Fruit fly (Drosophila melanogaster): Measurements from ENCODE around the gene sty.

sty gene

DNA sequence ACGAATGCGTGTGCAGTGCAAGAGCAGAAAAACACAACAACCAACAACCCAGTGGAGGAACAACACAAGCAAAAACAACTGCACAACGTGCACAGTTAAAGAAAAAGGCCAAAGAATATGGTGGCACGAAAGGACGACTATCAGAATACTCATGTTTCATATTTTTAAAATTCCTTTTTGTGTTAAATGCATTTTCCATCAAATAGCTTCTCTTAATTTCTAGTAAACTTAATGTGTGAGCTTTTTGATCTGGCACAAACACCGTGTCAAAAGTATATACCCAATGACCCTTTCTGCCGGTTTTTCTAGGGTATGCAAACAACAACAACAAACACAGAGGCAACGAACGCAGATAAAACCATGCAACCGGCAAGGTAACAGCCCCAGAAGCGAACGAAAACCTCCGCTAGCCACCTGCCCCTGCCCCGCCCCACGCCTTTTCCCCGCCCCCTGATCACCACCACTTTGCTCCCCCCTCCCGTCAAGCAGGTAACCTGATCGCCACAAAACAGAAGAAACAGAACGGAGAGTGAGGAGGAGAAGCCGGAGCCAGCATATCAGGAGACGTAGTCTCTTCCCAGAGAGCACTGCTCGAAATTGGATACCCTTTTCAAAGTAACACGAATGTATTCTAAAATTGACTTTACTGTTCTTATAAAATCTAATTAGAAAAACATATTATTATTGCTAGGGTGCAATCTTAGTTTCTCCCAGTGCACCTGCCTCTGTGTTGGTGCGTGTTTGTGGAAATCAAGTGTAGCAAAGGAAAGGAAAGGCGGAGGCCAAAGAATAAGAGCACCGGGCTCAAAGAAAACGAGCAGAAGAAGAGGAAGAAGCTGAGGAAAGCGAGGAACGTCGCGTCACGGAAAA lies 29.6 kb downstream of the sty start (continued):
- TF ChIP-seq PHDP (tag; optimal IDR thresholded peaks at IDR 0.05) (peak; percentile 86), CG16815 (GFP tag; optimal IDR thresholded peaks at IDR 0.05) (peak; percentile 93), oc (tag; optimal IDR thresholded peaks at IDR 0.05) (peak; percentile 89), B-H1 (GFP tag; IDR thresholded peaks at IDR 0.05) (peak; percentile 86), Mad (GFP tag; optimal IDR thresholded peaks at IDR 0.05) (peak; percentile 87), wek (GFP tag; optimal IDR thresholded peaks at IDR 0.05) (peak; percentile 50), CG1602 (GFP tag; optimal IDR thresholded peaks at IDR 0.05) (peak; percentile 96), CG7745 (tag; optimal IDR thresholded peaks at IDR 0.05) (peak; percentile 70), repo (GFP tag; optimal IDR thresholded peaks at IDR 0.05) (peak; percentile 79), CG31224 (GFP tag; IDR thresholded peaks at IDR 0.05) (peak; percentile 51; the same call in 1 of the 2 replicates), lilli (GFP tag; optimal IDR thresholded peaks at IDR 0.05) (peak; percentile 88), CG12155 (GFP tag; optimal IDR thresholded peaks at IDR 0.05) (peak; percentile 75), CG6272 (GFP tag; IDR thresholded peaks at IDR 0.05) (peak; percentile 88), Spps (tag; optimal IDR thresholded peaks at IDR 0.05) (peak; percentile 78), Mrtf (GFP tag; IDR thresholded peaks at IDR 0.05) (peak; percentile 85), emc (GFP tag; optimal IDR thresholded peaks at IDR 0.05) (no peak), Gsc (GFP tag; IDR thresholded peaks at IDR 0.05) (peak; percentile 83), Abd-B (GFP tag; optimal IDR thresholded peaks at IDR 0.05) (peak; percentile 92), CG11504 (tag; optimal IDR thresholded peaks at IDR 0.05) (peak; percentile 86), grau (tag; optimal IDR thresholded peaks at IDR 0.05) (peak; percentile 87), Antp (GFP tag; optimal IDR thresholded peaks at IDR 0.05) (peak; percentile 93), Optix (GFP tag; IDR thresholded peaks at IDR 0.05) (peak; percentile 96), Dp (GFP tag; optimal IDR thresholded peaks at IDR 0.05) (no peak), CG7271 (tag; optimal IDR thresholded peaks at IDR 0.05) (peak; percentile 69), CG8388 (GFP tag; optimal IDR thresholded peaks at IDR 0.05) (peak; percentile 91), CG10462 (GFP tag; optimal IDR thresholded peaks at IDR 0.05) (peak; percentile 93), dpn (GFP tag; optimal IDR thresholded peaks at IDR 0.05) (peak; percentile 87 to 91), vfl (GFP tag; optimal IDR thresholded peaks at IDR 0.05) (no peak), Blimp-1 (GFP tag; optimal IDR thresholded peaks at IDR 0.05) (peak; percentile 88), lov (optimal IDR thresholded peaks at IDR 0.05) (no peak), lov (GFP tag; IDR thresholded peaks at IDR 0.05) (peak; percentile 98), Pdp1 (GFP tag; optimal IDR thresholded peaks at IDR 0.05) (peak; percentile 82 to 90), ash1 (GFP tag; optimal IDR thresholded peaks at IDR 0.05) (no peak), CG7928 (GFP tag; optimal IDR thresholded peaks at IDR 0.05) (no peak), CG10267 (tag; optimal IDR thresholded peaks at IDR 0.05) (peak; percentile 87), dm (GFP tag; optimal IDR thresholded peaks at IDR 0.05) (peak; percentile 85), sr (GFP tag; IDR thresholded peaks at IDR 0.05) (peak; percentile 77), CG1603 (tag; optimal IDR thresholded peaks at IDR 0.05) (peak; percentile 97), CG32532 (GFP tag; IDR thresholded peaks at IDR 0.05) (no peak; the same call in 1 of the 2 replicates), eyg (GFP tag; optimal IDR thresholded peaks at IDR 0.05) (peak; percentile 7), danr (GFP tag; IDR thresholded peaks at IDR 0.05) (peak; percentile 79), pita (GFP tag; optimal IDR thresholded peaks at IDR 0.05) (no peak), HmgZ (tag; optimal IDR thresholded peaks at IDR 0.05) (peak; percentile 6), da (GFP tag; optimal IDR thresholded peaks at IDR 0.05) (peak; percentile 73), fd3F (GFP tag; optimal IDR thresholded peaks at IDR 0.05) (no peak), ase (GFP tag; IDR thresholded peaks at IDR 0.05) (peak; percentile 84), seq (GFP tag; IDR thresholded peaks at IDR 0.05) (peak; percentile 82), CG17568 (GFP tag; optimal IDR thresholded peaks at IDR 0.05) (peak; percentile 66), HLH3B (GFP tag; IDR thresholded peaks at IDR 0.05) (peak; percentile 88)
